Fruit fly (Drosophila melanogaster) whole organism, embryonic: ENCODE data around the gene Ocrl.

ENCODE experiments used
- Atf3 ChIP-seq: fragments of 200-800 bp; sonication (Bioruptor generic); optimal IDR thresholded peaks from 3 replicates; lab custom pipeline; 2016; ENCODE audit warnings: missing biosample characterization, missing genetic modification characterization
- Atf6 ChIP-seq: fragments of 200-800 bp; sonication (Bioruptor generic); IDR thresholded peaks from 2 replicates; pipeline ENCODE4 v1.3.6; 2022; ENCODE audit warnings: missing biosample characterization, missing genetic modification characterization
- BEAF-32 ChIP-seq: fragments of 200-800 bp; sonication (Bioruptor generic); optimal IDR thresholded peaks from 3 replicates; lab custom pipeline; 2017; ENCODE audit warnings: missing biosample characterization, missing genetic modification characterization, mild to moderate bottlenecking, moderate library complexity, missing genetic modification reagents
- Bdp1 ChIP-seq: fragments of 200-800 bp; sonication (Bioruptor generic); optimal IDR thresholded peaks from 3 replicates; lab custom pipeline; 2016; ENCODE audit warnings: missing biosample characterization, missing genetic modification characterization
- C15 ChIP-seq: fragments of 200-800 bp; sonication (Bioruptor generic); IDR thresholded peaks from 3 replicates; pipeline ENCODE4 v1.3.6; 2022; ENCODE audit warnings: missing biosample characterization, missing genetic modification characterization
- CG12104 ChIP-seq: fragments of 200-800 bp; sonication (Bioruptor generic); optimal IDR thresholded peaks from 3 replicates; lab custom pipeline; 2016; ENCODE audit warnings: missing biosample characterization, missing genetic modification characterization
- CG12155 ChIP-seq: fragments of 200-800 bp; sonication (Bioruptor generic); optimal IDR thresholded peaks from 3 replicates; lab custom pipeline; 2016; ENCODE audit warnings: missing biosample characterization, missing genetic modification characterization
- CG12219 ChIP-seq: fragments of 200-800 bp; sonication (Bioruptor generic); optimal IDR thresholded peaks from 3 replicates; lab custom pipeline; 2018; ENCODE audit warnings: missing biosample characterization, mild to moderate bottlenecking, missing genetic modification characterization
- CG12391 ChIP-seq: fragments of 200-800 bp; sonication (Bioruptor generic); optimal IDR thresholded peaks from 3 replicates; lab custom pipeline; 2018; ENCODE audit warnings: missing biosample characterization, mild to moderate bottlenecking, missing genetic modification characterization, moderate library complexity
- CG13287 ChIP-seq: fragments of 200-800 bp; sonication (Bioruptor generic); IDR thresholded peaks from 2 replicates; pipeline ENCODE4 v1.3.6; 2022; ENCODE audit warnings: missing biosample characterization, missing genetic modification characterization; ENCODE audit not compliant: partially characterized antibody
- CG13424 ChIP-seq: fragments of 200-800 bp; sonication (Bioruptor generic); optimal IDR thresholded peaks from 2 replicates; lab custom pipeline; 2019; ENCODE audit warnings: missing biosample characterization, mild to moderate bottlenecking, missing genetic modification characterization, moderate library complexity
- CG14441 ChIP-seq: fragments of 200-800 bp; sonication (Bioruptor generic); IDR thresholded peaks from 2 replicates; pipeline ENCODE4 v1.3.6; 2022; ENCODE audit warnings: missing biosample characterization, missing genetic modification characterization
- CG17328 ChIP-seq: fragments of 200-800 bp; sonication (Bioruptor generic); IDR thresholded peaks from 2 replicates; pipeline ENCODE4 v1.3.6; 2022; ENCODE audit warnings: missing biosample characterization, missing genetic modification characterization
- CG17829 ChIP-seq: fragments of 200-800 bp; optimal IDR thresholded peaks from 2 replicates; lab custom pipeline; 2019; ENCODE audit warnings: missing biosample characterization, mild to moderate bottlenecking, missing genetic modification characterization, moderate library complexity
- CG30431 ChIP-seq: fragments of 200-800 bp; sonication (Bioruptor generic); optimal IDR thresholded peaks from 2 replicates; lab custom pipeline; 2017; ENCODE audit warnings: missing biosample characterization, missing genetic modification characterization
- CG5180 ChIP-seq: fragments of 200-800 bp; sonication (Bioruptor generic); optimal IDR thresholded peaks from 3 replicates; lab custom pipeline; 2017; ENCODE audit warnings: missing biosample characterization, missing genetic modification characterization, mild to moderate bottlenecking, moderate library complexity, missing genetic modification reagents
- CG7271 ChIP-seq: fragments of 200-800 bp; sonication (Bioruptor generic); optimal IDR thresholded peaks from 2 replicates; lab custom pipeline; 2018; ENCODE audit warnings: missing biosample characterization, mild to moderate bottlenecking, missing genetic modification characterization, moderate library complexity
- CG7372 ChIP-seq: fragments of 200-800 bp; sonication (Bioruptor generic); IDR thresholded peaks from 2 replicates; pipeline ENCODE4 v1.3.6; 2022; ENCODE audit warnings: missing biosample characterization, missing genetic modification characterization
- CG7839 ChIP-seq: fragments of 200-800 bp; sonication (Bioruptor generic); optimal IDR thresholded peaks from 3 replicates; lab custom pipeline; 2018; ENCODE audit warnings: missing biosample characterization, mild to moderate bottlenecking, missing genetic modification characterization, moderate library complexity
- CG8944 ChIP-seq: fragments of 200-800 bp; sonication (Bioruptor generic); optimal IDR thresholded peaks from 3 replicates; lab custom pipeline; 2016; ENCODE audit warnings: missing biosample characterization, missing genetic modification characterization
- CG9797 ChIP-seq: fragments of 200-800 bp; sonication (Bioruptor generic); optimal IDR thresholded peaks from 3 replicates; lab custom pipeline; 2018; ENCODE audit warnings: missing biosample characterization, mild to moderate bottlenecking, missing genetic modification characterization
- Dfd ChIP-seq, 2 experiments: fragments of >200 bp; optimal IDR thresholded peaks; 2 replicates each; lab custom pipeline; 2017; ENCODE audit warnings: missing biosample characterization in 2 of 2, missing genetic modification characterization in 2 of 2
- Hr3 ChIP-seq: fragments of 200-800 bp; sonication (Bioruptor generic); optimal IDR thresholded peaks from 3 replicates; lab custom pipeline; 2016; ENCODE audit warnings: missing biosample characterization, missing genetic modification characterization
- Lpt ChIP-seq: fragments of >200 bp; optimal IDR thresholded peaks from 2 replicates; lab custom pipeline; 2018; ENCODE audit warnings: missing biosample characterization, missing genetic modification characterization
- Myb ChIP-seq: fragments of 200-800 bp; sonication (Bioruptor generic); optimal IDR thresholded peaks from 2 replicates; lab custom pipeline; 2016; ENCODE audit warnings: missing biosample characterization, missing genetic modification characterization
- Nf-YB ChIP-seq: fragments of 200-800 bp; sonication (Bioruptor generic); optimal IDR thresholded peaks from 3 replicates; lab custom pipeline; 2019; ENCODE audit warnings: missing biosample characterization, mild to moderate bottlenecking, missing genetic modification characterization, moderate library complexity
- Oli ChIP-seq: fragments of 200-800 bp; sonication (Bioruptor generic); optimal IDR thresholded peaks from 2 replicates; lab custom pipeline; 2018; ENCODE audit warnings: missing biosample characterization, mild to moderate bottlenecking, missing genetic modification characterization, moderate library complexity
- Ravus ChIP-seq: fragments of 200-800 bp; sonication (Bioruptor generic); IDR thresholded peaks from 2 replicates; pipeline ENCODE4 v1.3.6; 2022; ENCODE audit warnings: missing biosample characterization, missing genetic modification characterization
- Taf1 ChIP-seq: fragments of 200-800 bp; sonication (Bioruptor generic); IDR thresholded peaks from 2 replicates; pipeline ENCODE4 v1.3.6; 2022; ENCODE audit warnings: missing biosample characterization, missing genetic modification characterization
- Xrp1 ChIP-seq: fragments of 200-800 bp; sonication (Bioruptor generic); IDR thresholded peaks from 2 replicates; pipeline ENCODE4 v1.3.6; 2022; ENCODE audit warnings: missing biosample characterization, missing genetic modification characterization
- ara ChIP-seq: fragments of 200-800 bp; sonication (Bioruptor generic); IDR thresholded peaks from 2 replicates; pipeline ENCODE4 v1.3.6; 2022; ENCODE audit warnings: missing biosample characterization, missing genetic modification characterization
- cwo ChIP-seq: fragments of 200-800 bp; sonication (Bioruptor generic); optimal IDR thresholded peaks from 3 replicates; lab custom pipeline; 2017; ENCODE audit warnings: missing biosample characterization, missing genetic modification characterization, mild to moderate bottlenecking, moderate library complexity, missing genetic modification reagents
- eve ChIP-seq, 2 experiments: fragments of >200 bp; optimal IDR thresholded peaks; 2 replicates each; lab custom pipeline; 2017; ENCODE audit warnings: missing biosample characterization in 2 of 2, missing genetic modification characterization in 2 of 2
- fd102C ChIP-seq: fragments of 200-800 bp; sonication (Bioruptor generic); optimal IDR thresholded peaks from 2 replicates; lab custom pipeline; 2018; ENCODE audit warnings: missing biosample characterization, mild to moderate bottlenecking, missing genetic modification characterization, moderate library complexity
- fru ChIP-seq: fragments of >200 bp; optimal IDR thresholded peaks from 2 replicates; lab custom pipeline; 2017
- gce ChIP-seq: fragments of 200-800 bp; sonication (Bioruptor generic); IDR thresholded peaks from 3 replicates; pipeline ENCODE4 v1.3.6; 2022; ENCODE audit warnings: missing biosample characterization, missing genetic modification characterization
- lab ChIP-seq: fragments of 200-800 bp; sonication (Bioruptor generic); optimal IDR thresholded peaks from 3 replicates; lab custom pipeline; 2017; ENCODE audit warnings: missing biosample characterization, missing genetic modification characterization, mild to moderate bottlenecking, moderate library complexity, missing genetic modification reagents
- mam ChIP-seq: fragments of 200-800 bp; sonication (Bioruptor generic); optimal IDR thresholded peaks from 3 replicates; lab custom pipeline; 2016; ENCODE audit warnings: missing biosample characterization, missing genetic modification characterization
- pzg ChIP-seq: fragments of 200-800 bp; sonication (Bioruptor generic); optimal IDR thresholded peaks from 3 replicates; lab custom pipeline; 2018; ENCODE audit warnings: missing biosample characterization, mild to moderate bottlenecking, missing genetic modification characterization, moderate library complexity
- row ChIP-seq: fragments of 200-800 bp; sonication (Bioruptor generic); IDR thresholded peaks from 3 replicates; pipeline ENCODE4 v1.3.6; 2022; ENCODE audit warnings: missing biosample characterization, missing genetic modification characterization
- sens ChIP-seq: fragments of 200-800 bp; sonication (Bioruptor generic); peaks from one replicate; lab custom pipeline; 2016; ENCODE audit warnings: missing biosample characterization, missing genetic modification characterization
- shn ChIP-seq: fragments of 200-800 bp; sonication (Bioruptor generic); optimal IDR thresholded peaks from 3 replicates; lab custom pipeline; 2016; ENCODE audit warnings: missing biosample characterization, missing genetic modification characterization
- sima ChIP-seq: fragments of 200-800 bp; sonication (Bioruptor generic); optimal IDR thresholded peaks from 2 replicates; lab custom pipeline; 2016; ENCODE audit warnings: missing biosample characterization, missing genetic modification characterization
- sob ChIP-seq: fragments of 200-800 bp; sonication (Bioruptor generic); IDR thresholded peaks from 2 replicates; pipeline ENCODE4 v1.3.6; 2022; ENCODE audit warnings: missing biosample characterization, missing genetic modification characterization
- stwl ChIP-seq: fragments of 200-800 bp; sonication (Bioruptor generic); optimal IDR thresholded peaks from 3 replicates; lab custom pipeline; 2018; ENCODE audit warnings: missing biosample characterization, mild to moderate bottlenecking, missing genetic modification characterization, moderate library complexity
- tio ChIP-seq: fragments of 200-800 bp; sonication (Bioruptor generic); optimal IDR thresholded peaks from 2 replicates; lab custom pipeline; 2017; ENCODE audit warnings: missing biosample characterization, missing genetic modification characterization, inconsistent platforms
- ttk ChIP-seq: fragments of 200-800 bp; sonication (Bioruptor generic); IDR thresholded peaks from 2 replicates; pipeline ENCODE4 v2.1.2; 2022; ENCODE audit warnings: missing biosample characterization, missing genetic modification characterization
- unc-4 ChIP-seq: fragments of 200-800 bp; sonication (Bioruptor generic); IDR thresholded peaks from 2 replicates; pipeline ENCODE4 v1.3.6; 2022; ENCODE audit warnings: missing biosample characterization, missing genetic modification characterization; ENCODE audit not compliant: partially characterized antibody
- wek ChIP-seq: fragments of 200-800 bp; sonication (Bioruptor generic); optimal IDR thresholded peaks from 3 replicates; lab custom pipeline; 2018; ENCODE audit warnings: missing biosample characterization, mild to moderate bottlenecking, missing genetic modification characterization, moderate library complexity
- zfh2 ChIP-seq: fragments of 200-800 bp; sonication (Bioruptor generic); optimal IDR thresholded peaks from 2 replicates; lab custom pipeline; 2016; ENCODE audit warnings: missing biosample characterization, missing genetic modification characterization

The Ocrl gene

dm6 chrX:1951391-1952066 is 28.7 kb downstream of the Ocrl start (continued):
- TF ChIP-seq CG12104 (GFP tag; lab: Kevin White, UChicago) = peak; percentile 80
- TF ChIP-seq CG17328 (GFP tag; lab: Robert Waterston, UW) = peak; percentile 95
- no peak for TF ChIP-seq unc-4 (GFP tag; lab: Robert Waterston, UW)
- peak; percentile 87; the same call in 2 of the 3 replicates for TF ChIP-seq C15 (GFP tag; lab: Robert Waterston, UW)
- TF ChIP-seq CG17829 (tag; lab: Kevin White, UChicago) = peak; percentile 96
- TF ChIP-seq Oli (tag; lab: Kevin White, UChicago) = peak; percentile 95
- peak; percentile 95 for TF ChIP-seq CG7839
- TF ChIP-seq Bdp1 (GFP tag; lab: Kevin White, UChicago) = peak; percentile 88
- peak; percentile 76 for TF ChIP-seq CG7372
- peak; percentile 86 for TF ChIP-seq sima (GFP tag; lab: Kevin White, UChicago)
- peak; percentile 81 for TF ChIP-seq Nf-YB
- no peak for TF ChIP-seq CG13287 (GFP tag; lab: Robert Waterston, UW)
- peak; percentile 93 for TF ChIP-seq sob (GFP tag; lab: Robert Waterston, UW)
- TF ChIP-seq gce = peak; percentile 94
- no peak for TF ChIP-seq Dfd (GFP tag; optimal IDR thresholded peaks at IDR 0.05; lab: Kevin White, UChicago)
- TF ChIP-seq row (GFP tag; lab: Robert Waterston, UW) = peak; percentile 89
- peak; percentile 44 for TF ChIP-seq fd102C
- TF ChIP-seq shn (GFP tag; lab: Kevin White, UChicago) = peak; percentile 94
- TF ChIP-seq Taf1 (GFP tag; lab: Robert Waterston, UW) = peak; percentile 76
- TF ChIP-seq CG12155 = peak; percentile 92
- TF ChIP-seq CG7271 = peak; percentile 80
- no peak for TF ChIP-seq BEAF-32
- peak; percentile 56 for TF ChIP-seq CG9797 (GFP tag; lab: Kevin White, UChicago)
- TF ChIP-seq ara (GFP tag; lab: Robert Waterston, UW) = peak; percentile 96
- peak; percentile 27 for TF ChIP-seq pzg
- TF ChIP-seq Myb (GFP tag; lab: Kevin White, UChicago) = peak; percentile 86
- peak; percentile 90 for TF ChIP-seq ttk (GFP tag; lab: Robert Waterston, UW)
- TF ChIP-seq cwo (GFP tag; lab: Kevin White, UChicago) = peak; percentile 93
- peak; percentile 89 for TF ChIP-seq tio
- TF ChIP-seq Ravus = peak; percentile 75
- peak; percentile 95 for TF ChIP-seq mam (GFP tag; lab: Kevin White, UChicago)
- TF ChIP-seq Atf6 (GFP tag; lab: Robert Waterston, UW) = peak; percentile 93
- TF ChIP-seq CG13424 (tag; lab: Kevin White, UChicago) = peak; percentile 96
- peak; percentile 96 for TF ChIP-seq CG30431 (GFP tag; lab: Kevin White, UChicago)
- TF ChIP-seq lab (GFP tag; lab: Kevin White, UChicago) = peak; percentile 98
- TF ChIP-seq Hr3 = peak; percentile 89
- peak; percentile 91 for TF ChIP-seq zfh2 (GFP tag; lab: Kevin White, UChicago)
- TF ChIP-seq wek = peak; percentile 88
- peak; percentile 96 for TF ChIP-seq CG12391
- TF ChIP-seq Lpt (GFP tag; lab: Kevin White, UChicago) = no peak
- peak; percentile 97 for TF ChIP-seq CG12219 (GFP tag; lab: Kevin White, UChicago)
- peak; percentile 99 for TF ChIP-seq sens (GFP tag; lab: Kevin White, UChicago)
- peak; percentile 95 for TF ChIP-seq CG8944 (GFP tag; lab: Kevin White, UChicago)
- peak; percentile 92 for TF ChIP-seq CG14441 (GFP tag; lab: Robert Waterston, UW)
- TF ChIP-seq fru (lab: Kevin White, UChicago) = no peak
- peak; percentile 83 for TF ChIP-seq CG5180 (GFP tag; lab: Kevin White, UChicago)
- peak; percentile 42 for TF ChIP-seq stwl (tag; lab: Kevin White, UChicago)
- TF ChIP-seq Xrp1 (GFP tag; lab: Robert Waterston, UW) = peak; percentile 98
- no peak for TF ChIP-seq eve (GFP tag; optimal IDR thresholded peaks at IDR 0.05; lab: Kevin White, UChicago)
- TF ChIP-seq Atf3 = peak; percentile 93
